Worm (Caenorhabditis elegans) whole organism, L1 larva: Measurements from ENCODE around the gene K01C8.2.

Source experiments
- Y116A8C.19 ChIP-seq: sonication (generic microtip); optimal IDR thresholded peaks from 2 replicates; lab custom pipeline; 2016; ENCODE audit warnings: missing compliant biosample characterization, missing genetic modification characterization, borderline replicate concordance
- ama-1 ChIP-seq: fragments of 150-350 bp; optimal IDR thresholded peaks from 2 replicates; lab custom pipeline; 2014
- ceh-88 ChIP-seq: fragments of 200-800 bp; sonication (Bioruptor generic); IDR thresholded peaks from 2 replicates; pipeline ENCODE4 v1.3.6; 2022; ENCODE audit warnings: missing genetic modification characterization, missing compliant biosample characterization
- dpl-1 ChIP-seq, 3 experiments: fragments of 150-350 bp in 2 of 3; sonication (generic microtip) in 1 of 3; optimal IDR thresholded peaks; 2 replicates each; lab custom pipeline; 2014 to 2017; ENCODE audit warnings: missing biosample characterization in 3 of 3, missing genetic modification characterization in 3 of 3, missing genetic modification reagents in 3 of 3
- jun-1 ChIP-seq: fragments of 150-350 bp; optimal IDR thresholded peaks from 2 replicates; lab custom pipeline; 2014; ENCODE audit warnings: missing biosample characterization, missing genetic modification reagents, missing genetic modification characterization
- lin-13 ChIP-seq: fragments of 150-350 bp; optimal IDR thresholded peaks from 2 replicates; lab custom pipeline; 2014; ENCODE audit warnings: missing biosample characterization, missing genetic modification reagents, missing genetic modification characterization
- lin-15B ChIP-seq: fragments of 150-350 bp; sonication (generic microtip); optimal IDR thresholded peaks from 3 replicates; lab custom pipeline; 2014; ENCODE audit warnings: missing biosample characterization, missing genetic modification characterization
- lir-3 ChIP-seq: sonication (generic microtip); optimal IDR thresholded peaks from 2 replicates; lab custom pipeline; 2016; ENCODE audit warnings: mild to moderate bottlenecking, missing genetic modification characterization, moderate library complexity, missing compliant biosample characterization; ENCODE audit not compliant: poor library complexity
- nhr-12 ChIP-seq: sonication (generic microtip); optimal IDR thresholded peaks from 2 replicates; lab custom pipeline; 2017; ENCODE audit warnings: missing biosample characterization, missing genetic modification characterization
- nhr-28 ChIP-seq: fragments of 150-350 bp; optimal IDR thresholded peaks from 2 replicates; lab custom pipeline; 2014; ENCODE audit warnings: missing biosample characterization, missing genetic modification characterization
- nhr-47 ChIP-seq: sonication (generic microtip); optimal IDR thresholded peaks from 2 replicates; lab custom pipeline; 2016; ENCODE audit warnings: mild to moderate bottlenecking, missing genetic modification characterization, moderate library complexity, missing compliant biosample characterization
- unc-62 ChIP-seq: fragments of 150-350 bp; optimal IDR thresholded peaks from 2 replicates; lab custom pipeline; 2014; ENCODE audit warnings: missing biosample characterization, missing genetic modification reagents, missing genetic modification characterization

DNA sequence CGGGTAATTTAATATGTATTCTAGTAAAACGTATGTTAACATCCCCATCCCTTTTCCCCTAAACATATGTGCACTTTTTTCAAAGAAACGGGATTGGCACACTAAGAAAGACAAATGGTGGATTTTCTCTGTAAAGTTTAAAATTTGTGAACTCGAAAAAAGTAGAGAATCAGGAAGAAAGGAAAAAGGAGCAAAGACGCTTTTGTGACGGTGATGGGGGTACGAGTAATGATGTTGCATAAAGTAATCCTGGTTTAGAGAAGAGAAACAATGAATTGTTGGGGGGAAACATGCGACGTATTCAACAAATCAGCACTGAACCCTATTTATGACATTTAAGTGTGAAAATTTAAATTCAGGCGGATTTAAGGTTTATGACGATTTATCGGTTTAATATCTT lies 42.2 kb upstream of the K01C8.2 start:
- TF ChIP-seq nhr-47 (tag; lab: Kevin White, UChicago) (no peak), nhr-28 (tag; lab: Kevin White, UChicago) (no peak), dpl-1 (GFP tag; optimal IDR thresholded peaks at IDR 0.05; lab: Kevin White, UChicago) (no peak), lin-13 (GFP tag; lab: Kevin White, UChicago) (no peak), nhr-12 (tag; lab: Kevin White, UChicago) (no peak), ama-1 (lab: Kevin White, UChicago) (no peak), Y116A8C.19 (tag; lab: Kevin White, UChicago) (no peak), lir-3 (no peak), ceh-88 (GFP tag; lab: Robert Waterston, UW) (no peak), lin-15B (no peak), jun-1 (tag; lab: Kevin White, UChicago) (no peak), unc-62 (no peak)
